Worm (Caenorhabditis elegans) whole organism, early embryonic: Measurements from ENCODE around the gene F01G10.6.

Experiments used
- B0310.2 ChIP-seq: sonication (generic microtip); optimal IDR thresholded peaks from 2 replicates; lab custom pipeline; 2016; ENCODE audit warnings: mild to moderate bottlenecking, missing genetic modification characterization, missing compliant biosample characterization
- F13C5.2 ChIP-seq: sonication (generic microtip); optimal IDR thresholded peaks from 2 replicates; lab custom pipeline; 2017; ENCODE audit warnings: mild to moderate bottlenecking, missing genetic modification characterization, inconsistent platforms, missing compliant biosample characterization
- aly-1 ChIP-seq: sonication (generic microtip); optimal IDR thresholded peaks from 2 replicates; lab custom pipeline; 2016; ENCODE audit warnings: missing genetic modification characterization, missing compliant biosample characterization
- ama-1 ChIP-seq: fragments of 150-350 bp; optimal IDR thresholded peaks from 2 replicates; lab custom pipeline; 2014
- ceh-13 ChIP-seq: fragments of 200-800 bp; sonication (Bioruptor generic); optimal IDR thresholded peaks from 2 replicates; lab custom pipeline; 2018; ENCODE audit warnings: mild to moderate bottlenecking, missing genetic modification characterization, missing compliant biosample characterization
- ceh-36 ChIP-seq: sonication (generic microtip); optimal IDR thresholded peaks from 2 replicates; lab custom pipeline; 2016; ENCODE audit warnings: missing genetic modification characterization, inconsistent platforms, missing compliant biosample characterization
- ets-7 ChIP-seq: sonication (generic microtip); optimal IDR thresholded peaks from 2 replicates; lab custom pipeline; 2016; ENCODE audit warnings: missing genotype, missing genetic modification characterization, missing compliant biosample characterization
- flt-1 ChIP-seq: fragments of 200-800 bp; sonication (Bioruptor generic); IDR thresholded peaks from 2 replicates; pipeline ENCODE4 v1.3.6; 2022; ENCODE audit warnings: missing genetic modification characterization, missing compliant biosample characterization
- hmbx-1 ChIP-seq: sonication (generic microtip); optimal IDR thresholded peaks from 2 replicates; lab custom pipeline; 2016; ENCODE audit warnings: mild to moderate bottlenecking, missing genetic modification characterization, missing compliant biosample characterization
- hmg-4 ChIP-seq: fragments of 200-800 bp; sonication (Bioruptor generic); optimal IDR thresholded peaks from 2 replicates; lab custom pipeline; 2018; ENCODE audit warnings: mild to moderate bottlenecking, missing genetic modification characterization, missing compliant biosample characterization
- hnd-1 ChIP-seq: sonication (generic microtip); optimal IDR thresholded peaks from 2 replicates; lab custom pipeline; 2016; ENCODE audit warnings: missing genetic modification characterization, missing compliant biosample characterization
- pes-1 ChIP-seq: fragments of 200-800 bp; sonication (Bioruptor generic); IDR thresholded peaks from 2 replicates; pipeline ENCODE4 v1.3.6; 2022; ENCODE audit warnings: missing genetic modification reagents, missing genetic modification characterization, missing compliant biosample characterization
- scrt-1 ChIP-seq: fragments of 200-800 bp; sonication (Bioruptor generic); IDR thresholded peaks from 2 replicates; pipeline ENCODE4 v1.3.6; 2022; ENCODE audit warnings: missing genetic modification characterization, missing compliant biosample characterization
- sea-1 ChIP-seq: fragments of 200-800 bp; sonication (Bioruptor generic); conservative IDR thresholded peaks from 2 replicates; pipeline ENCODE4 v1.3.6; 2022; ENCODE audit warnings: missing genetic modification characterization, missing compliant biosample characterization
- tbx-11 ChIP-seq: fragments of 200-800 bp; sonication (Bioruptor generic); IDR thresholded peaks from 2 replicates; pipeline ENCODE4 v1.3.6; 2022; ENCODE audit warnings: missing genetic modification characterization, missing compliant biosample characterization
- tbx-37 ChIP-seq: fragments of 200-800 bp; sonication (Bioruptor generic); conservative IDR thresholded peaks from 2 replicates; pipeline ENCODE4 v1.3.6; 2022; ENCODE audit warnings: missing genetic modification reagents, missing genetic modification characterization, missing compliant biosample characterization
- tra-4 ChIP-seq: sonication (generic microtip); optimal IDR thresholded peaks from 2 replicates; lab custom pipeline; 2017; ENCODE audit warnings: missing genetic modification characterization, missing compliant biosample characterization

Gene F01G10.6

DNA sequence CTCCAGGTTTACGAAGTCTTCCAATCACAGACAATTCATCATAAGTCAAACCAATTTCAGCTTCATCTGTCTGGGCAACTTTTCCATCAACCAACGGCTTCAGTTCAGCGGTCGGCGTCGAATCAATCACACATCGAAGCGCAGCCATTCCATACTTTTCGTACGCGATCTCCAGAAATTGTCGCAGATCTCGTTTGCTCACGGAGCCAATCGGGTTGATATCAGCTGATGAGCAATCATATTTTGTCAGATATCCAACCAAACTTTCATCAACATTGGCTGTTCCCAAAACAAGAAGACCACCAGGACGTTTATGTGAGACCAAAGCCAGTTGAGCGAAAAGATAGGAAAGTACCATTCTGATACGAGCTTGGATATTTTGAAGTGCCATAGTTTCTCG is 12.0 kb downstream of the F01G10.6 start:
- TF ChIP-seq ceh-13 (GFP tag; lab: Kevin White, UChicago) (no peak), scrt-1 (GFP tag; lab: Robert Waterston, UW) (no peak), F13C5.2 (no peak), hmg-4 (GFP tag; lab: Kevin White, UChicago) (no peak), tbx-37 (no peak), tbx-11 (no peak), ceh-36 (tag; lab: Kevin White, UChicago) (no peak), B0310.2 (tag; lab: Kevin White, UChicago) (no peak), hmbx-1 (tag; lab: Kevin White, UChicago) (no peak), pes-1 (GFP tag; lab: Robert Waterston, UW) (no peak)

DNA sequence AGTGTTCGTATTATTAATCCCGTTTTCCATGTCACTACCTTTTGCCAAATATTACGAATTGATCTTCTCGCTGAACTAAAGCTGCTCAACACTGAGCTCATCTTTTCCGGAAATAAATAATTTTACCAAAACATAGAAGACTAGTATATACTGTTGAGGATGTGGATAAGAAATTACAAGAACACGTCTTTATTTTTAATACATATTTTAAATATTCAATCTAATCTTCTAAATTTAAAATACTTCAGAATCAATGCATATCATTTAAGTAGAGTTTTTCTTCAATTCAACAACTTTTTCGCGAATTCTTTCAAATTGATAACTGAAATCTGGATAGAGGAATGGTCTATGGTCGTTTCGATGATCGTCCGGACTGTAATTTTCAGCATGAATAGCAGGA is 12.6 kb downstream of the F01G10.6 start, which contains the start of gene abt-1:
abt-1 (minus strand) TSS at position 101 of the 400 bp plus-strand sequence.
- TF ChIP-seq scrt-1 (GFP tag; lab: Robert Waterston, UW): no peak
- TF ChIP-seq tbx-37: no peak
- no peak for TF ChIP-seq ceh-13 (GFP tag; lab: Kevin White, UChicago)
- no peak for TF ChIP-seq pes-1 (GFP tag; lab: Robert Waterston, UW)
- TF ChIP-seq aly-1 (tag; lab: Kevin White, UChicago): no peak
- no peak for TF ChIP-seq B0310.2 (tag; lab: Kevin White, UChicago)

- no peak for TF ChIP-seq B0310.2 (tag; lab: Kevin White, UChicago)
- no peak for TF ChIP-seq hmg-4 (GFP tag; lab: Kevin White, UChicago)
- no peak for TF ChIP-seq tra-4 (tag; lab: Kevin White, UChicago)
- no peak for TF ChIP-seq ceh-13 (GFP tag; lab: Kevin White, UChicago)
- no peak for TF ChIP-seq tbx-37
- no peak for TF ChIP-seq flt-1 (GFP tag; lab: Robert Waterston, UW)
- TF ChIP-seq hmbx-1 (tag; lab: Kevin White, UChicago): no peak
- TF ChIP-seq tbx-11: no peak
- no peak for TF ChIP-seq aly-1 (tag; lab: Kevin White, UChicago)
Measured at ce11 chrIV:10206182-10206581, 21.3 kb downstream of the F01G10.6 start, which contains the start of gene K04D7.6. Gene K04D7.6 (minus strand): TSS chrIV:10206282.

DNA sequence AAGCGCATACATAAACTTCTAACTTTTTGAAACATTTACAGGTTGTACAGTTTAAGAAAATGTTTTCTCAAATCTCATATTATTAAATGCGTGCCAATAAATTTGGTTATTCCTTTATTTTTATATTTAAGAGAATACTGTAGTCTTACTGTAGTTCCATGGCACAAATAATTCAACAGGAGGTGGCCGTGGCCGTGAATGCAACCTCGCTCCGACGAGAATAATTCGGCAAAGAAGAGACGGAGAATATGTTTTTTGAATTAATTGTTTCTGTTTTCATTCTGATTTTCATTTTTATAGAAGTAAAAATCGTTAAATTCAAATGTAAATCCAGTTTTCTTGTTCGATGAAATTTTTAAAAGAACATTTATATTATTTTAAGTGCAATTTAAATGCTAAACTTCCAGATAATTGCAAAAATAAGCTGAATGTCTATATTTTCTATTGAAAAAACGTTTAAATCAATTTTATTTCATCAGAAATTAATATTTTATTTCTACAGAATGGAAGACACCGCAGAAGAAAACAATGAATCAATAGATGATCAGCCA is 30.0 kb downstream of the F01G10.6 start, which contains the start of gene gon-4:
gon-4 (plus strand) TSS at position 501 of the 551 bp plus-strand sequence.
- TF ChIP-seq sea-1 (GFP tag; lab: Robert Waterston, UW) (no peak), ceh-13 (GFP tag; lab: Kevin White, UChicago) (no peak), aly-1 (tag; lab: Kevin White, UChicago) (no peak), flt-1 (GFP tag; lab: Robert Waterston, UW) (no peak), F13C5.2 (no peak)

ce11 chrIV:10194345-10194744 is 33.1 kb downstream of the F01G10.6 start, which contains the start of gene ptrg-1:
Gene ptrg-1 (minus strand): TSS chrIV:10194445.
- TF ChIP-seq ceh-36 (tag; lab: Kevin White, UChicago) (no peak), aly-1 (tag; lab: Kevin White, UChicago) (no peak), sea-1 (GFP tag; lab: Robert Waterston, UW) (no peak), F13C5.2 (no peak), pes-1 (GFP tag; lab: Robert Waterston, UW) (no peak), ceh-13 (GFP tag; lab: Kevin White, UChicago) (no peak), flt-1 (GFP tag; lab: Robert Waterston, UW) (no peak), B0310.2 (tag; lab: Kevin White, UChicago) (no peak), scrt-1 (GFP tag; lab: Robert Waterston, UW) (no peak)

ce11 chrIV:10191498-10191897 is 35.9 kb downstream of the F01G10.6 start:
- TF ChIP-seq hnd-1 (tag; lab: Kevin White, UChicago) (no peak), hmg-4 (GFP tag; lab: Kevin White, UChicago) (no peak), ceh-36 (tag; lab: Kevin White, UChicago) (no peak), ets-7 (tag; lab: Kevin White, UChicago) (no peak), sea-1 (GFP tag; lab: Robert Waterston, UW) (no peak)

DNA sequence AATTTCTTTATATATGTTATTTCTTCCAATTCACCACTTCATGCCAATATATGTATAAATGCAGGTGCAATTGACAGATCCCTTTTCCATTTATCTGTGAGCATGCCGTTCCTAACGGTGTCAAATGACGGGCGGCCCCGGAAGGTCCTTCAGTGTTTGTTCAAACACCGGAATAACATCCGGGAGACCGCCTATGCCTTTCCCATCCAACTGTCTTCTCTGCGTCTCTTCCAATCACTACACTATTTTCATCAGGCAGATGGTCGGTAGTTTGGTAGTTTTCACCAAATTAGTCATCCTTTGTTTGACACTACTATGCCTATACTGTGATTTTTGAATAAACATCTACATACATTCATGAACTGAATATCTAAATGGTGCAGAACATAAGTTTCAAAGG is 36.8 kb downstream of the F01G10.6 start:
- TF ChIP-seq tbx-11 (no peak), B0310.2 (tag; lab: Kevin White, UChicago) (no peak), tra-4 (tag; lab: Kevin White, UChicago) (no peak), scrt-1 (GFP tag; lab: Robert Waterston, UW) (no peak), ama-1 (lab: Kevin White, UChicago) (no peak), hmbx-1 (tag; lab: Kevin White, UChicago) (no peak), hnd-1 (tag; lab: Kevin White, UChicago) (no peak), ets-7 (tag; lab: Kevin White, UChicago) (no peak), hmg-4 (GFP tag; lab: Kevin White, UChicago) (no peak), ceh-13 (GFP tag; lab: Kevin White, UChicago) (no peak), sea-1 (GFP tag; lab: Robert Waterston, UW) (no peak), F13C5.2 (no peak), ceh-36 (tag; lab: Kevin White, UChicago) (no peak), flt-1 (GFP tag; lab: Robert Waterston, UW) (no peak), pes-1 (GFP tag; lab: Robert Waterston, UW) (no peak), aly-1 (tag; lab: Kevin White, UChicago) (no peak), tbx-37 (no peak)

ce11 chrIV:10188505-10188904 is 38.9 kb downstream of the F01G10.6 start:
- no peak for TF ChIP-seq ceh-36 (tag; lab: Kevin White, UChicago)
- TF ChIP-seq scrt-1 (GFP tag; lab: Robert Waterston, UW): no peak
- TF ChIP-seq tbx-37: no peak
- TF ChIP-seq ama-1 (lab: Kevin White, UChicago): no peak
- TF ChIP-seq hmg-4 (GFP tag; lab: Kevin White, UChicago): no peak
- TF ChIP-seq F13C5.2: no peak
- TF ChIP-seq hnd-1 (tag; lab: Kevin White, UChicago): no peak
- no peak for TF ChIP-seq ceh-13 (GFP tag; lab: Kevin White, UChicago)
- no peak for TF ChIP-seq sea-1 (GFP tag; lab: Robert Waterston, UW)
- no peak for TF ChIP-seq hmbx-1 (tag; lab: Kevin White, UChicago)
- TF ChIP-seq aly-1 (tag; lab: Kevin White, UChicago): no peak
- no peak for TF ChIP-seq flt-1 (GFP tag; lab: Robert Waterston, UW)
- no peak for TF ChIP-seq pes-1 (GFP tag; lab: Robert Waterston, UW)
- TF ChIP-seq ets-7 (tag; lab: Kevin White, UChicago): no peak
- TF ChIP-seq tra-4 (tag; lab: Kevin White, UChicago): no peak
